Worm (Caenorhabditis elegans) whole organism, L2 larva: ENCODE results near the gene R09E10.2.
"Not testable (repeated sequence)": the region's sequence is repeated elsewhere in the genome, so short reads cannot be mapped to it uniquely, and the experiment has no call there.

ENCODE experiments used
- C34F6.9 ChIP-seq: fragments of 150-350 bp; optimal IDR thresholded peaks from 2 replicates; lab custom pipeline; 2014; ENCODE audit warnings: missing biosample characterization, missing genetic modification characterization
- F13H6.1 ChIP-seq: sonication (generic microtip); optimal IDR thresholded peaks from 2 replicates; lab custom pipeline; 2016; ENCODE audit warnings: missing genetic modification characterization, missing compliant biosample characterization
- R02D3.7 ChIP-seq: fragments of 150-350 bp; optimal IDR thresholded peaks from 2 replicates; lab custom pipeline; 2014; ENCODE audit warnings: missing biosample characterization, missing genetic modification characterization
- ZK546.5 ChIP-seq: sonication (generic microtip); optimal IDR thresholded peaks from 2 replicates; lab custom pipeline; 2017; ENCODE audit warnings: missing biosample characterization, missing genetic modification characterization
- alr-1 ChIP-seq: fragments of 150-350 bp; optimal IDR thresholded peaks from 2 replicates; lab custom pipeline; 2014; ENCODE audit warnings: missing biosample characterization, missing genetic modification characterization
- aly-2 ChIP-seq: fragments of 150-350 bp; optimal IDR thresholded peaks from 2 replicates; lab custom pipeline; 2014; ENCODE audit warnings: missing biosample characterization, missing genetic modification characterization
- ama-1 ChIP-seq: fragments of 150-350 bp; optimal IDR thresholded peaks from 2 replicates; lab custom pipeline; 2018; ENCODE audit warnings: inconsistent platforms
- blmp-1 ChIP-seq: sonication (generic microtip); optimal IDR thresholded peaks from 2 replicates; lab custom pipeline; 2017; ENCODE audit warnings: missing genetic modification characterization, mild to moderate bottlenecking, missing compliant biosample characterization, antibody characterized with exemption, moderate library complexity; ENCODE audit not compliant: insufficient read depth
- ceh-16 ChIP-seq: fragments of 150-350 bp; optimal IDR thresholded peaks from 2 replicates; lab custom pipeline; 2014; ENCODE audit warnings: missing biosample characterization, missing genetic modification characterization
- ceh-82 ChIP-seq: fragments of 150-350 bp; optimal IDR thresholded peaks from 2 replicates; lab custom pipeline; 2014; ENCODE audit warnings: missing biosample characterization, missing genetic modification characterization
- crh-2 ChIP-seq: sonication (generic microtip); optimal IDR thresholded peaks from 2 replicates; lab custom pipeline; 2017; ENCODE audit warnings: missing biosample characterization, missing genetic modification characterization
- dmd-4 ChIP-seq: sonication (generic microtip); optimal IDR thresholded peaks from 2 replicates; lab custom pipeline; 2017; ENCODE audit warnings: missing biosample characterization, missing genetic modification characterization
- egl-27 ChIP-seq: sonication (generic microtip); optimal IDR thresholded peaks from 3 replicates; lab custom pipeline; 2017; ENCODE audit warnings: missing biosample characterization, missing genetic modification reagents, missing genetic modification characterization
- elt-1 ChIP-seq: fragments of 150-350 bp; optimal IDR thresholded peaks from 2 replicates; lab custom pipeline; 2014; ENCODE audit warnings: missing biosample characterization, missing genetic modification characterization
- elt-3 ChIP-seq: sonication (generic microtip); optimal IDR thresholded peaks from 2 replicates; lab custom pipeline; 2017; ENCODE audit warnings: missing biosample characterization, missing genetic modification characterization
- fos-1 ChIP-seq: fragments of 150-350 bp; optimal IDR thresholded peaks from 2 replicates; lab custom pipeline; 2014; ENCODE audit warnings: missing biosample characterization, missing genetic modification characterization
- gmeb-1 ChIP-seq: fragments of 150-350 bp; optimal IDR thresholded peaks from 2 replicates; lab custom pipeline; 2014; ENCODE audit warnings: missing biosample characterization, missing genetic modification characterization
- lin-11 ChIP-seq: fragments of 150-350 bp; sonication (generic microtip); optimal IDR thresholded peaks from 2 replicates; lab custom pipeline; 2014; ENCODE audit warnings: missing biosample characterization, missing genetic modification characterization, inconsistent platforms, mixed read lengths
- mab-5 ChIP-seq: fragments of 150-350 bp; optimal IDR thresholded peaks from 2 replicates; lab custom pipeline; 2014; ENCODE audit warnings: missing biosample characterization, missing genetic modification characterization
- mbf-1 ChIP-seq: sonication (generic microtip); optimal IDR thresholded peaks from 2 replicates; lab custom pipeline; 2017; ENCODE audit warnings: missing biosample characterization, missing genetic modification characterization
- mdl-1 ChIP-seq, 2 experiments: fragments of 150-350 bp in 1 of 2; sonication (generic microtip) in 1 of 2; optimal IDR thresholded peaks; 2 replicates each; lab custom pipeline; 2017; ENCODE audit warnings: missing biosample characterization in 2 of 2, missing genetic modification characterization in 2 of 2
- nhr-11 ChIP-seq: fragments of 150-350 bp; optimal IDR thresholded peaks from 2 replicates; lab custom pipeline; 2014; ENCODE audit warnings: missing biosample characterization, missing genetic modification characterization
- nhr-12 ChIP-seq: fragments of 150-350 bp; optimal IDR thresholded peaks from 2 replicates; lab custom pipeline; 2014; ENCODE audit warnings: missing biosample characterization, missing genetic modification characterization
- nhr-129 ChIP-seq: fragments of 150-350 bp; optimal IDR thresholded peaks from 2 replicates; lab custom pipeline; 2014; ENCODE audit warnings: missing biosample characterization, missing genetic modification characterization
- nhr-21 ChIP-seq: fragments of 150-350 bp; optimal IDR thresholded peaks from 2 replicates; lab custom pipeline; 2014; ENCODE audit warnings: missing biosample characterization, missing genetic modification characterization
- nhr-23 ChIP-seq: fragments of 150-350 bp; optimal IDR thresholded peaks from 2 replicates; lab custom pipeline; 2014; ENCODE audit warnings: missing biosample characterization, missing genetic modification reagents, missing genetic modification characterization
- nhr-25 ChIP-seq: fragments of 150-350 bp; sonication (generic microtip); optimal IDR thresholded peaks from 3 replicates; lab custom pipeline; 2014; ENCODE audit warnings: missing biosample characterization, missing genetic modification characterization
- nhr-6 ChIP-seq: fragments of 150-350 bp; optimal IDR thresholded peaks from 2 replicates; lab custom pipeline; 2014; ENCODE audit warnings: missing biosample characterization, missing genetic modification characterization
- sem-4 ChIP-seq: fragments of 150-350 bp; optimal IDR thresholded peaks from 2 replicates; lab custom pipeline; 2014; ENCODE audit warnings: missing biosample characterization, missing genetic modification reagents, missing genetic modification characterization
- skn-1 ChIP-seq: sonication (generic microtip); optimal IDR thresholded peaks from 2 replicates; lab custom pipeline; 2017; ENCODE audit warnings: missing biosample characterization, missing genetic modification characterization
- sma-3 ChIP-seq: sonication (generic microtip); optimal IDR thresholded peaks from 2 replicates; lab custom pipeline; 2016; ENCODE audit warnings: missing genetic modification reagents, missing genetic modification characterization, missing compliant biosample characterization
- sma-9 ChIP-seq, 2 experiments: fragments of 150-350 bp in 1 of 2; sonication (generic microtip) in 1 of 2; optimal IDR thresholded peaks; 2 replicates each; lab custom pipeline; 2014 to 2016; ENCODE audit warnings: missing genetic modification characterization in 2 of 2, mild to moderate bottlenecking in 1 of 2, missing biosample characterization in 1 of 2, missing compliant biosample characterization in 1 of 2, missing genetic modification reagents in 1 of 2, moderate library complexity in 1 of 2
- snpc-4 ChIP-seq: fragments of 150-350 bp; optimal IDR thresholded peaks from 2 replicates; lab custom pipeline; 2014; ENCODE audit warnings: missing biosample characterization, missing genetic modification characterization
- unc-39 ChIP-seq: fragments of 150-350 bp; optimal IDR thresholded peaks from 2 replicates; lab custom pipeline; 2014; ENCODE audit warnings: missing biosample characterization, missing genetic modification characterization
- unc-55 ChIP-seq: fragments of 150-350 bp; sonication (generic microtip); optimal IDR thresholded peaks from 3 replicates; lab custom pipeline; 2014; ENCODE audit warnings: missing biosample characterization, missing genetic modification reagents, missing genetic modification characterization
- ztf-1 ChIP-seq: fragments of 200-800 bp; sonication (Bioruptor generic); conservative IDR thresholded peaks from 2 replicates; pipeline ENCODE4 v1.3.6; 2022; ENCODE audit warnings: missing genetic modification characterization, missing compliant biosample characterization
- ztf-4 ChIP-seq: fragments of 150-350 bp; optimal IDR thresholded peaks from 2 replicates; lab custom pipeline; 2014; ENCODE audit warnings: missing biosample characterization, missing genetic modification characterization

The R09E10.2 gene

ce11 chrIV:10339701-10340100 lies 21.6 kb upstream of the R09E10.2 start:
- TF ChIP-seq crh-2 (peak; percentile 41), mbf-1 (tag; lab: Kevin White, UChicago) (no peak)

ce11 chrIV:10337286-10337685 lies 19.2 kb upstream of the R09E10.2 start:
- TF ChIP-seq C34F6.9 (no peak), nhr-23 (no peak), elt-1 (tag; lab: Kevin White, UChicago) (no peak), sma-9 (GFP tag; optimal IDR thresholded peaks at IDR 0.05; lab: Kevin White, UChicago) (no peak), sma-9 (tag; optimal IDR thresholded peaks at IDR 0.05; lab: Kevin White, UChicago) (no peak), nhr-11 (no peak), blmp-1 (tag; lab: Kevin White, UChicago) (no peak), mab-5 (tag; lab: Kevin White, UChicago) (no peak), aly-2 (tag; lab: Kevin White, UChicago) (no peak), egl-27 (tag; lab: Kevin White, UChicago) (no peak), sem-4 (tag; lab: Kevin White, UChicago) (no peak), ceh-16 (tag; lab: Kevin White, UChicago) (no peak), ztf-1 (no peak), nhr-129 (tag; lab: Kevin White, UChicago) (no peak), snpc-4 (tag; lab: Kevin White, UChicago) (no peak), ama-1 (lab: Kevin White, UChicago) (no peak), mbf-1 (tag; lab: Kevin White, UChicago) (no peak), gmeb-1 (tag; lab: Kevin White, UChicago) (no peak)

DNA sequence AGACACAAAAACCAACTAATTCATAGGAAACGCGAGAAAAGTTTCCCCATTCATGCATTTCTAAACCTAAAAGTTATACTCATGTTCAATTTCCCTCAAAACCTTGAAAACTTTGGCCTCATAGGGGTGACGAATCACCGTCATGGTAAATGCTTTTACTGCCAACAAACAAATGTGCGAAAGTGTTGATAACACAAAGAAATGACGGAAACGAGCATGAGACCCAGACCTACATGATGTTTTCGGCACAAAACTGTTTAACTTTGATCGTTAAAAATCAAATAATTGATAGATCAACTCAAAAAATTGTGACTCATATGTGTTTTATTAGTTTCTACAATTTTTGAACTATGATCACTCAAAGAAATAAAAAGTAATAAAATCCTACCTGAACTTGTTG lies 13.8 kb upstream of the R09E10.2 start:
- TF ChIP-seq snpc-4 (tag; lab: Kevin White, UChicago) (no peak), crh-2 (peak; percentile 70), mab-5 (tag; lab: Kevin White, UChicago) (no peak), unc-55 (GFP tag; lab: Kevin White, UChicago) (peak; percentile 45), gmeb-1 (tag; lab: Kevin White, UChicago) (peak; percentile 32), sem-4 (tag; lab: Kevin White, UChicago) (no peak), sma-9 (GFP tag; optimal IDR thresholded peaks at IDR 0.05; lab: Kevin White, UChicago) (peak; percentile 22), sma-9 (tag; optimal IDR thresholded peaks at IDR 0.05; lab: Kevin White, UChicago) (no peak), nhr-129 (tag; lab: Kevin White, UChicago) (peak; percentile 36), R02D3.7 (no peak), alr-1 (tag; lab: Kevin White, UChicago) (no peak), ZK546.5 (tag; lab: Kevin White, UChicago) (no peak), fos-1 (peak; percentile 93)
- TF ChIP-seq, all 48 proteins: peak for 6

DNA sequence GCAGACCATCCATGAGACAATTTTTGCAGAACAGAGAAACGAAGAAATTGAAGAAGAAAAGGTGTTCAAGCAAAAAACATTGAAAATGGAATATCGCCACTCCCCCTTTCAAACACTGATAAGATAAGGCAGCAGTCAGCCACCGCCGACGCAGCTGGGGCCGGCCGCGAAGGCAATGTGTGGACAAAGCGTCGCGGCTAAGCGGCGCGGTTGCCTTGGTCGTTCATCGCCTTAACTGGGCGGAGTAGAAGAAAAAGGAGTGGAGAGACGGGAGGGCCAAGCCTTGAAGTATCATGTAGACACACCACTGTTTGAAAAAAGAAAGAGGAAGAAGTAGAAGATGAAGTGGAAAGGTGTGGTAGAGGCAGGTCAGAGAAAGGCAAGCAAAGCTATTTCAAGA lies 12.9 kb upstream of the R09E10.2 start:
- peak; percentile 44 for TF ChIP-seq sma-3 (GFP tag; lab: Kevin White, UChicago)
- peak; percentile 22 for TF ChIP-seq blmp-1 (tag; lab: Kevin White, UChicago)
- TF ChIP-seq crh-2: peak; percentile 35
- TF ChIP-seq nhr-6 (tag; lab: Kevin White, UChicago): no peak
- TF ChIP-seq sma-9 (GFP tag; optimal IDR thresholded peaks at IDR 0.05; lab: Kevin White, UChicago): peak; percentile 28
- TF ChIP-seq sma-9 (tag; optimal IDR thresholded peaks at IDR 0.05; lab: Kevin White, UChicago): no peak
- TF ChIP-seq fos-1: peak; percentile 68
- TF ChIP-seq nhr-25: peak; percentile 17
- TF ChIP-seq F13H6.1: peak; percentile 25
- TF ChIP-seq ztf-4 (tag; lab: Kevin White, UChicago): no peak
- TF ChIP-seq nhr-21 (tag; lab: Kevin White, UChicago): no peak
- TF ChIP-seq, all 48 proteins: peak for 7

DNA sequence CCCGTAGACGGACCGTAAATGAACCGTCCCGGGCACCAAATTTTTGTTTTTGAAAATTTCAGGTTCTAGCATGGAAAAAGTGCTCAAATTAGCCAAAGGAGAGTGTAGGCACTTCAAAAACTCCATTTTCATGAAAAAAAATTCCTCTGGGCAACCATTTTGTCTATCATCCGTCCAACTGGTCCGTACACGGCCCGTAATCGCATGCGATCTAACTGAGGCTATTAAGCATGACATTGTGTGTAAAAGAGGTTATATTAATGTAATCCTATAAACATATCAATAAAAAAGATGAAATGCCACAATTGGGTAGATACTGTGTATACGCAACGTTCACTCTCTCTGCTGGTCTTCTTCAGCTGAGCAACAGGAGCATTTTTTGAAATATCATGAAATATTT lies 4.6 kb upstream of the R09E10.2 start, which contains the start of gene R09E10.1:
R09E10.1 (minus strand) TSS at position 101 of the 400 bp plus-strand sequence.
- not testable (repeated sequence) for TF ChIP-seq elt-3 (tag; lab: Kevin White, UChicago); lin-11; mdl-1 (tag; optimal IDR thresholded peaks at IDR 0.05; lab: Kevin White, UChicago)

ce11 chrIV:10313565-10313964 lies 4.5 kb downstream of the R09E10.2 start, which contains the start of gene acs-18:
Gene acs-18 (minus strand): TSS chrIV:10313665.
- no peak for TF ChIP-seq nhr-21 (tag; lab: Kevin White, UChicago)
- TF ChIP-seq ceh-82 (tag; lab: Kevin White, UChicago): no peak
- no peak for TF ChIP-seq alr-1 (tag; lab: Kevin White, UChicago)
- TF ChIP-seq skn-1 (tag; lab: Kevin White, UChicago): no peak
- no peak for TF ChIP-seq dmd-4 (tag; lab: Kevin White, UChicago)
- TF ChIP-seq nhr-12 (tag; lab: Kevin White, UChicago): no peak
- no peak for TF ChIP-seq unc-39 (tag; lab: Kevin White, UChicago)
